Fruit fly (Drosophila melanogaster) whole organism, embryonic: Measurements from ENCODE around the gene CG12645.

Experiments used
- B-H1 ChIP-seq: fragments of 200-800 bp; sonication (Bioruptor generic); IDR thresholded peaks from 3 replicates; pipeline ENCODE4 v1.3.6; 2022; ENCODE audit warnings: missing biosample characterization, missing genetic modification characterization
- Blimp-1 ChIP-seq: fragments of 200-800 bp; sonication (Bioruptor generic); optimal IDR thresholded peaks from 3 replicates; lab custom pipeline; 2018; ENCODE audit warnings: missing biosample characterization, missing genetic modification characterization, mild to moderate bottlenecking, moderate library complexity, missing genetic modification reagents
- CG10565 ChIP-seq: fragments of 200-800 bp; sonication (Bioruptor generic); optimal IDR thresholded peaks from 3 replicates; lab custom pipeline; 2016; ENCODE audit warnings: missing biosample characterization, mild to moderate bottlenecking, missing genetic modification characterization
- CG12155 ChIP-seq: fragments of 200-800 bp; sonication (Bioruptor generic); optimal IDR thresholded peaks from 3 replicates; lab custom pipeline; 2016; ENCODE audit warnings: missing biosample characterization, missing genetic modification characterization
- CG13123 ChIP-seq: fragments of 200-800 bp; sonication (Bioruptor generic); optimal IDR thresholded peaks from 2 replicates; lab custom pipeline; 2016; ENCODE audit warnings: missing biosample characterization, missing genetic modification characterization
- CG15011 ChIP-seq: fragments of 200-800 bp; sonication (Bioruptor generic); optimal IDR thresholded peaks from 3 replicates; lab custom pipeline; 2018; ENCODE audit warnings: missing biosample characterization, mild to moderate bottlenecking, missing genetic modification characterization
- CG1603 ChIP-seq: fragments of 200-800 bp; sonication (Bioruptor generic); optimal IDR thresholded peaks from 2 replicates; lab custom pipeline; 2019; ENCODE audit warnings: missing biosample characterization, mild to moderate bottlenecking, missing genetic modification characterization, moderate library complexity
- CG17361 ChIP-seq: fragments of 200-800 bp; sonication (Bioruptor generic); IDR thresholded peaks from 3 replicates; pipeline ENCODE4 v1.3.6; 2022; ENCODE audit warnings: missing biosample characterization, missing genetic modification characterization
- CG1792 ChIP-seq: fragments of 200-800 bp; sonication (Bioruptor generic); optimal IDR thresholded peaks from 2 replicates; lab custom pipeline; 2016; ENCODE audit warnings: missing biosample characterization, missing genetic modification characterization
- CG18262 ChIP-seq: fragments of 200-800 bp; optimal IDR thresholded peaks from 3 replicates; lab custom pipeline; 2019; ENCODE audit warnings: missing biosample characterization, mild to moderate bottlenecking, missing genetic modification characterization, moderate library complexity
- CG2129 ChIP-seq: fragments of 200-800 bp; sonication (Bioruptor generic); IDR thresholded peaks from 2 replicates; pipeline ENCODE4 v1.3.6; 2022; ENCODE audit warnings: missing biosample characterization, missing genetic modification characterization; ENCODE audit not compliant: partially characterized antibody
- CG2678 ChIP-seq: fragments of 200-800 bp; sonication (Bioruptor generic); optimal IDR thresholded peaks from 3 replicates; lab custom pipeline; 2019; ENCODE audit warnings: missing biosample characterization, mild to moderate bottlenecking, missing genetic modification characterization, moderate library complexity
- CG30431 ChIP-seq: fragments of 200-800 bp; sonication (Bioruptor generic); optimal IDR thresholded peaks from 2 replicates; lab custom pipeline; 2017; ENCODE audit warnings: missing biosample characterization, missing genetic modification characterization
- CG31224 ChIP-seq: fragments of 200-800 bp; sonication (Bioruptor generic); IDR thresholded peaks from 2 replicates; pipeline ENCODE4 v1.3.6; 2022; ENCODE audit warnings: missing biosample characterization, missing genetic modification characterization
- CG32772 ChIP-seq: fragments of 200-800 bp; sonication (Bioruptor generic); IDR thresholded peaks from 2 replicates; pipeline ENCODE4 v1.3.6; 2022; ENCODE audit warnings: missing biosample characterization, missing genetic modification characterization
- CG3838 ChIP-seq: fragments of 200-800 bp; sonication (Bioruptor generic); optimal IDR thresholded peaks from 3 replicates; lab custom pipeline; 2016; ENCODE audit warnings: missing biosample characterization, missing genetic modification characterization
- CG4820 ChIP-seq: fragments of 200-800 bp; sonication (Bioruptor generic); optimal IDR thresholded peaks from 3 replicates; lab custom pipeline; 2016; ENCODE audit warnings: missing biosample characterization, missing genetic modification characterization
- CG5953 ChIP-seq: fragments of 200-800 bp; sonication (Bioruptor generic); IDR thresholded peaks from 2 replicates; pipeline ENCODE4 v1.3.6; 2022; ENCODE audit warnings: missing biosample characterization, missing genetic modification characterization
- CG6272 ChIP-seq: fragments of 200-800 bp; sonication (Bioruptor generic); IDR thresholded peaks from 2 replicates; pipeline ENCODE4 v1.3.6; 2022; ENCODE audit warnings: missing biosample characterization, missing genetic modification characterization
- CG6791 ChIP-seq: fragments of 200-800 bp; sonication (Bioruptor generic); IDR thresholded peaks from 3 replicates; pipeline ENCODE4 v1.3.6; 2022; ENCODE audit warnings: missing biosample characterization, missing genetic modification characterization; ENCODE audit not compliant: partially characterized antibody
- CG9797 ChIP-seq: fragments of 200-800 bp; sonication (Bioruptor generic); optimal IDR thresholded peaks from 3 replicates; lab custom pipeline; 2018; ENCODE audit warnings: missing biosample characterization, mild to moderate bottlenecking, missing genetic modification characterization
- D ChIP-seq, 2 experiments: fragments of 200-800 bp in 1 of 2; fragments of >200 bp in 1 of 2; sonication (Bioruptor generic) in 1 of 2; optimal IDR thresholded peaks; 2 replicates in 1 of 2; 3 replicates in 1 of 2; lab custom pipeline; 2017; ENCODE audit warnings: mild to moderate bottlenecking in 1 of 2, missing biosample characterization in 1 of 2, missing genetic modification characterization in 1 of 2, missing genetic modification reagents in 1 of 2
- D19A ChIP-seq: fragments of 200-800 bp; optimal IDR thresholded peaks from 3 replicates; lab custom pipeline; 2019; ENCODE audit warnings: missing biosample characterization, mild to moderate bottlenecking, missing genetic modification characterization, moderate library complexity
- Dip2 ChIP-seq: fragments of 200-800 bp; sonication (Bioruptor generic); IDR thresholded peaks from 2 replicates; pipeline ENCODE4 v1.3.6; 2022; ENCODE audit warnings: missing biosample characterization, missing genetic modification characterization
- MTF-1 ChIP-seq: fragments of 200-800 bp; sonication (Bioruptor generic); optimal IDR thresholded peaks from 2 replicates; lab custom pipeline; 2018; ENCODE audit warnings: missing biosample characterization, mild to moderate bottlenecking, missing genetic modification characterization, borderline replicate concordance
- Med ChIP-seq: fragments of 200-800 bp; sonication (Bioruptor generic); peaks from one replicate; lab custom pipeline; 2016; ENCODE audit warnings: missing biosample characterization, missing genetic modification characterization, mild to moderate bottlenecking, inconsistent platforms, moderate library complexity
- Oaz ChIP-seq: fragments of 200-800 bp; sonication (Bioruptor generic); IDR thresholded peaks from 2 replicates; pipeline ENCODE4 v1.3.6; 2022; ENCODE audit warnings: missing biosample characterization, missing genetic modification characterization
- Sin3A ChIP-seq: fragments of >200 bp; optimal IDR thresholded peaks from 2 replicates; lab custom pipeline; 2018
- Sry-β ChIP-seq: fragments of 200-800 bp; sonication (Bioruptor generic); optimal IDR thresholded peaks from 2 replicates; lab custom pipeline; 2018; ENCODE audit warnings: missing biosample characterization, mild to moderate bottlenecking, missing genetic modification characterization, moderate library complexity
- Xrp1 ChIP-seq: fragments of 200-800 bp; sonication (Bioruptor generic); IDR thresholded peaks from 2 replicates; pipeline ENCODE4 v1.3.6; 2022; ENCODE audit warnings: missing biosample characterization, missing genetic modification characterization
- YL-1 ChIP-seq: fragments of 200-800 bp; sonication (Bioruptor generic); optimal IDR thresholded peaks from 3 replicates; lab custom pipeline; 2017; ENCODE audit warnings: missing biosample characterization, mild to moderate bottlenecking, missing genetic modification characterization
- ato ChIP-seq: fragments of 200-800 bp; sonication (Bioruptor generic); IDR thresholded peaks from 2 replicates; pipeline ENCODE4 v1.3.6; 2022; ENCODE audit warnings: missing biosample characterization, missing genetic modification characterization; ENCODE audit not compliant: partially characterized antibody
- bsh ChIP-seq, 2 experiments: fragments of 200-800 bp; sonication (Bioruptor generic); optimal IDR thresholded peaks; 2 replicates each; lab custom pipeline; 2017 to 2018; ENCODE audit warnings: mild to moderate bottlenecking in 2 of 2, missing biosample characterization in 2 of 2, missing genetic modification characterization in 2 of 2, moderate library complexity in 1 of 2
- chinmo ChIP-seq: fragments of 200-800 bp; sonication (Bioruptor generic); IDR thresholded peaks from 4 replicates; pipeline ENCODE4 v1.3.6; 2022; ENCODE audit warnings: missing biosample characterization, missing genetic modification characterization; ENCODE audit not compliant: partially characterized antibody
- corto ChIP-seq: fragments of 200-800 bp; sonication (Bioruptor generic); optimal IDR thresholded peaks from 2 replicates; lab custom pipeline; 2016; ENCODE audit warnings: missing biosample characterization, mild to moderate bottlenecking, missing genetic modification characterization, moderate library complexity
- dmrt99B ChIP-seq: fragments of 200-800 bp; sonication (Bioruptor generic); optimal IDR thresholded peaks from 2 replicates; lab custom pipeline; 2018; ENCODE audit warnings: missing biosample characterization, mild to moderate bottlenecking, missing genetic modification characterization, moderate library complexity
- emc ChIP-seq: fragments of 200-800 bp; sonication (Bioruptor generic); optimal IDR thresholded peaks from 2 replicates; lab custom pipeline; 2016; ENCODE audit warnings: missing biosample characterization, missing genetic modification characterization
- grn ChIP-seq: fragments of 200-800 bp; sonication (Bioruptor generic); optimal IDR thresholded peaks from 3 replicates; lab custom pipeline; 2017; ENCODE audit warnings: missing biosample characterization, missing genetic modification characterization
- jumu ChIP-seq: fragments of 200-800 bp; sonication (Bioruptor generic); optimal IDR thresholded peaks from 3 replicates; lab custom pipeline; 2016; ENCODE audit warnings: missing biosample characterization, missing genetic modification characterization
- lab ChIP-seq: fragments of 200-800 bp; sonication (Bioruptor generic); optimal IDR thresholded peaks from 3 replicates; lab custom pipeline; 2017; ENCODE audit warnings: missing biosample characterization, missing genetic modification characterization, mild to moderate bottlenecking, moderate library complexity, missing genetic modification reagents
- mirr ChIP-seq: fragments of 200-800 bp; sonication (Bioruptor generic); optimal IDR thresholded peaks from 3 replicates; lab custom pipeline; 2018; ENCODE audit warnings: missing biosample characterization, mild to moderate bottlenecking, missing genetic modification characterization
- nmo ChIP-seq: fragments of 200-800 bp; sonication (Bioruptor generic); optimal IDR thresholded peaks from 2 replicates; lab custom pipeline; 2018; ENCODE audit warnings: missing biosample characterization, mild to moderate bottlenecking, missing genetic modification characterization, moderate library complexity
- oc ChIP-seq: fragments of 200-800 bp; sonication (Bioruptor generic); optimal IDR thresholded peaks from 2 replicates; lab custom pipeline; 2018; ENCODE audit warnings: missing biosample characterization, mild to moderate bottlenecking, missing genetic modification characterization, moderate library complexity
- phol ChIP-seq: fragments of 200-800 bp; sonication (Bioruptor generic); optimal IDR thresholded peaks from 3 replicates; lab custom pipeline; 2018; ENCODE audit warnings: missing biosample characterization, mild to moderate bottlenecking, missing genetic modification characterization, moderate library complexity
- prd ChIP-seq, 3 experiments: fragments of >200 bp in 2 of 3; fragments of 200-800 bp in 1 of 3; sonication (Bioruptor generic) in 1 of 3; optimal IDR thresholded peaks in 2 of 3; IDR thresholded peaks in 1 of 3; 2 replicates in 2 of 3; 3 replicates in 1 of 3; pipeline versions ENCODE4 v1.3.6 to Lab custom; 2017 to 2022; ENCODE audit warnings: missing biosample characterization in 1 of 3, missing genetic modification characterization in 1 of 3
- trh ChIP-seq: fragments of 200-800 bp; sonication (Bioruptor generic); optimal IDR thresholded peaks from 2 replicates; lab custom pipeline; 2016; ENCODE audit warnings: missing biosample characterization, missing genetic modification characterization
- z ChIP-seq: fragments of 200-800 bp; sonication (Bioruptor generic); IDR thresholded peaks from 3 replicates; pipeline ENCODE4 v1.3.6; 2022; ENCODE audit warnings: missing biosample characterization, missing genetic modification characterization

Gene CG12645

DNA sequence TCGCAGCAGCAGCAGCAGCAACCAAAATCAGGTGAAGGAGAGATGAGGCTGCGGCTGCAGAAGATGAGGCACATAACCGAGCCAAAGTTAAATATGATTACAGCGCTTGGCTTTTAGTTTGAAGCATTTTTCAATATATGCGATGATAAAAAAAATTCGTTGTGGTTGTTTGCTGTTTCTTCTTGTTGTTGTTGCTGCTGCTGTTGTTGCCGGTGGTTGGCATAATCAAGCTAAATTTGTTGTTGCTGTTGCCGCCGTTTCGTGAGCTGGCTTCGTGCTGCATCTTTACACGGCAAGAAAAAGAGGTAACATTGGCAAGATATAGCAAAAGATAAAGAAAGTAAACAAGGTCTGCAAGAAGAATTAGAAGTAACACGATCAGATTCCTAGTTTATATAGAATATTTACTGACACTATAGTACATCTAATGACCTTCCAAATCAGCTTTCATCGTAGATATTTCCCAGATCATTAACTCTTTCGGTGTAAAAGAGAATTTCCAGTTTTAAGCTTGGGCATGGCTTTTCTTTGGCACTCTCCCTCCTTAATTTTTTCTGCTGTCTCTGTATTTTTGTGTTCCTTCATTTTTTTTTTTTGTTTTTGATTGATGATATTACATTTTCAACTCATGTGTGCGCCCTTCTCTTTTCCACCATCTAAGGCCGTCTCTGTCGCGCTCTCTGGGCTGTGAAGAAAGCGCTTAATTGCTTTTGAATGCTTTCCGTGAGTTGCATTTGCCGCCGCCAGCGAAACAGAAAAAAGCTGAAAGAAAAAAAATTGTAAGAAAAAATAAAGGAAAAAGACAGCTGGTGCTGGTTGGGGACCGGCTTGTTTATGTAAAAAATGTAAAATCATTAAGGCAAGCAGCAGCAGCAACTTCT lies 39.3 kb upstream of the CG12645 start (continued):
- TF ChIP-seq D19A (peak; percentile 35), CG13123 (GFP tag; lab: Kevin White, UChicago) (no peak), oc (tag; lab: Kevin White, UChicago) (peak; percentile 29), D (optimal IDR thresholded peaks at IDR 0.05; lab: Kevin White, UChicago) (no peak), D (GFP tag; optimal IDR thresholded peaks at IDR 0.05; lab: Kevin White, UChicago) (peak; percentile 71), MTF-1 (GFP tag; lab: Kevin White, UChicago) (no peak), CG18262 (peak; percentile 48), Blimp-1 (GFP tag; lab: Kevin White, UChicago) (peak; percentile 54), CG2129 (no peak), chinmo (GFP tag; lab: Robert Waterston, UW) (no peak), Xrp1 (GFP tag; lab: Robert Waterston, UW) (peak; percentile 25; the same call in 1 of the 2 replicates), YL-1 (no peak), CG32772 (GFP tag; lab: Robert Waterston, UW) (no peak; the same call in 1 of the 2 replicates), lab (GFP tag; lab: Kevin White, UChicago) (no peak), CG30431 (GFP tag; lab: Kevin White, UChicago) (no peak), CG9797 (GFP tag; lab: Kevin White, UChicago) (no peak), Med (GFP tag; lab: Kevin White, UChicago) (peak; percentile 31), z (GFP tag; lab: Robert Waterston, UW) (no peak), CG6791 (GFP tag; lab: Robert Waterston, UW) (no peak), trh (no peak), prd (optimal IDR thresholded peaks at IDR 0.05; lab: Kevin White, UChicago) (no peak), prd (GFP tag; IDR thresholded peaks at IDR 0.05; lab: Robert Waterston, UW) (peak; percentile 16; the same call in 1 of the 3 replicates), CG4820 (GFP tag; lab: Kevin White, UChicago) (peak; percentile 15), Dip2 (no peak), CG5953 (GFP tag; lab: Robert Waterston, UW) (no peak), ato (GFP tag; lab: Robert Waterston, UW) (no peak), CG1603 (peak; percentile 57), nmo (peak; percentile 47), CG10565 (GFP tag; lab: Kevin White, UChicago) (no peak), grn (GFP tag; lab: Kevin White, UChicago) (no peak), emc (GFP tag; lab: Kevin White, UChicago) (no peak), Sin3A (lab: Kevin White, UChicago) (no peak), bsh (GFP tag; optimal IDR thresholded peaks at IDR 0.05; lab: Kevin White, UChicago) (peak; percentile 14 to 68), CG15011 (GFP tag; lab: Kevin White, UChicago) (no peak), jumu (GFP tag; lab: Kevin White, UChicago) (no peak), CG12155 (GFP tag; lab: Kevin White, UChicago) (no peak), corto (GFP tag; lab: Kevin White, UChicago) (peak; percentile 23), CG3838 (GFP tag; lab: Kevin White, UChicago) (no peak), B-H1 (no peak), CG17361 (peak; percentile 41; the same call in 1 of the 3 replicates), mirr (GFP tag; lab: Kevin White, UChicago) (no peak), CG1792 (GFP tag; lab: Kevin White, UChicago) (no peak), CG31224 (GFP tag; lab: Robert Waterston, UW) (no peak), dmrt99B (peak; percentile 38), phol (tag; lab: Kevin White, UChicago) (peak; percentile 49), CG6272 (GFP tag; lab: Robert Waterston, UW) (no peak), Oaz (GFP tag; lab: Robert Waterston, UW) (no peak), CG2678 (tag; lab: Kevin White, UChicago) (peak; percentile 28), Sry-β (no peak)
